Worm (Caenorhabditis elegans) whole organism, L4 larva: ENCODE measurements around the gene T05B11.4.

Experiments used
- F10B5.3 ChIP-seq: sonication (generic microtip); optimal IDR thresholded peaks from 2 replicates; lab custom pipeline; 2016; ENCODE audit warnings: mild to moderate bottlenecking, missing genetic modification characterization, missing compliant biosample characterization
- F26F4.8 ChIP-seq: fragments of 200-800 bp; sonication (Bioruptor generic); conservative IDR thresholded peaks from 2 replicates; pipeline ENCODE4 v1.3.6; 2022; ENCODE audit warnings: missing genetic modification characterization, missing compliant biosample characterization
- F44E2.7 ChIP-seq: fragments of 200-800 bp; sonication (Bioruptor generic); IDR thresholded peaks from 2 replicates; pipeline ENCODE4 v2.1.2; 2022; ENCODE audit warnings: missing genetic modification characterization, missing compliant biosample characterization
- F49E8.2 ChIP-seq: sonication (generic microtip); optimal IDR thresholded peaks from 2 replicates; lab custom pipeline; 2016; ENCODE audit warnings: missing compliant biosample characterization, mild to moderate bottlenecking, missing genetic modification characterization, borderline replicate concordance
- R02D3.7 ChIP-seq: fragments of 150-350 bp; sonication (generic microtip); optimal IDR thresholded peaks from 3 replicates; lab custom pipeline; 2014; ENCODE audit warnings: missing biosample characterization, missing genetic modification characterization
- T20F7.1 ChIP-seq: fragments of 200-800 bp; sonication (Bioruptor generic); optimal IDR thresholded peaks from 2 replicates; lab custom pipeline; 2018; ENCODE audit warnings: mild to moderate bottlenecking, missing genetic modification characterization, missing compliant biosample characterization
- T26A8.4 ChIP-seq: fragments of 200-800 bp; sonication (Bioruptor generic); IDR thresholded peaks from 2 replicates; pipeline ENCODE4 v1.3.6; 2022; ENCODE audit warnings: missing genetic modification characterization, missing compliant biosample characterization
- Y48G9A.11 ChIP-seq: fragments of 200-800 bp; sonication (Bioruptor generic); IDR thresholded peaks from 2 replicates; pipeline ENCODE4 v1.3.6; 2022; ENCODE audit warnings: missing genetic modification reagents, missing genetic modification characterization, missing compliant biosample characterization
- Y5F2A.4 ChIP-seq: fragments of 200-800 bp; sonication (Bioruptor generic); optimal IDR thresholded peaks from 2 replicates; lab custom pipeline; 2018; ENCODE audit warnings: mild to moderate bottlenecking, missing genetic modification characterization, missing compliant biosample characterization
- ZK337.2 ChIP-seq: fragments of 200-800 bp; sonication (Bioruptor generic); IDR thresholded peaks from 2 replicates; pipeline ENCODE4 v1.3.6; 2022; ENCODE audit warnings: missing genetic modification reagents, missing genetic modification characterization, missing compliant biosample characterization
- ZK546.5 ChIP-seq, 2 experiments: sonication (generic microtip); optimal IDR thresholded peaks; 2 replicates each; lab custom pipeline; 2017; ENCODE audit warnings: missing biosample characterization in 2 of 2, missing genetic modification characterization in 2 of 2
- aha-1 ChIP-seq: fragments of 150-350 bp; peaks from one replicate; lab custom pipeline; 2014; ENCODE audit warnings: missing biosample characterization, missing genetic modification characterization
- aly-2 ChIP-seq: sonication (generic microtip); optimal IDR thresholded peaks from 2 replicates; lab custom pipeline; 2018; ENCODE audit warnings: missing biosample characterization, missing genetic modification characterization
- ceh-20 ChIP-seq: fragments of 200-800 bp; sonication (Bioruptor generic); IDR thresholded peaks from 2 replicates; pipeline ENCODE4 v1.3.6; 2022; ENCODE audit warnings: missing genetic modification reagents, missing genetic modification characterization, missing compliant biosample characterization
- ceh-44 ChIP-seq: fragments of 200-800 bp; sonication (Bioruptor generic); IDR thresholded peaks from 2 replicates; pipeline ENCODE4 v1.3.6; 2022; ENCODE audit warnings: missing genetic modification reagents, missing genetic modification characterization, missing compliant biosample characterization
- ces-1 ChIP-seq: fragments of 150-350 bp; sonication (generic microtip); optimal IDR thresholded peaks from 4 replicates; lab custom pipeline; 2014; ENCODE audit warnings: missing biosample characterization, missing genetic modification reagents, missing genetic modification characterization
- cey-2 ChIP-seq: sonication (generic microtip); optimal IDR thresholded peaks from 3 replicates; lab custom pipeline; 2017; ENCODE audit warnings: missing genetic modification characterization, mild to moderate bottlenecking, missing compliant biosample characterization, antibody characterized with exemption, borderline replicate concordance; ENCODE audit not compliant: insufficient read depth
- ctbp-1 ChIP-seq: fragments of 200-800 bp; sonication (Bioruptor generic); IDR thresholded peaks from 2 replicates; pipeline ENCODE4 v1.3.6; 2022; ENCODE audit warnings: missing genetic modification reagents, missing genetic modification characterization, missing compliant biosample characterization
- daf-12 ChIP-seq: fragments of 150-350 bp; optimal IDR thresholded peaks from 2 replicates; lab custom pipeline; 2014; ENCODE audit warnings: missing biosample characterization, missing genetic modification reagents, missing genetic modification characterization
- daf-16 ChIP-seq, 3 experiments: sonication (generic microtip); optimal IDR thresholded peaks; 2 replicates each; lab custom pipeline; 2016 to 2017; ENCODE audit warnings: missing genetic modification characterization in 3 of 3, missing genetic modification reagents in 3 of 3, mild to moderate bottlenecking in 2 of 3, missing compliant biosample characterization in 2 of 3, missing biosample characterization in 1 of 3, moderate library complexity in 1 of 3
- daf-19 ChIP-seq: fragments of 200-800 bp; sonication (Bioruptor generic); conservative IDR thresholded peaks from 2 replicates; pipeline ENCODE4 v1.3.6; 2022; ENCODE audit warnings: missing genetic modification characterization, missing compliant biosample characterization
- dmd-9 ChIP-seq: fragments of 200-800 bp; sonication (Bioruptor generic); IDR thresholded peaks from 2 replicates; pipeline ENCODE4 v1.3.6; 2022; ENCODE audit warnings: missing genetic modification reagents, missing genetic modification characterization, missing compliant biosample characterization
- dpl-1 ChIP-seq: fragments of 150-350 bp; optimal IDR thresholded peaks from 2 replicates; lab custom pipeline; 2014; ENCODE audit warnings: missing biosample characterization, missing genetic modification reagents, missing genetic modification characterization
- duxl-1 ChIP-seq: sonication (generic microtip); optimal IDR thresholded peaks from 2 replicates; lab custom pipeline; 2016; ENCODE audit warnings: mild to moderate bottlenecking, missing genetic modification characterization, moderate library complexity, missing compliant biosample characterization; ENCODE audit not compliant: poor library complexity
- egl-43 ChIP-seq: fragments of 200-800 bp; sonication (Bioruptor generic); IDR thresholded peaks from 2 replicates; pipeline ENCODE4 v1.3.6; 2022; ENCODE audit warnings: missing genetic modification reagents, missing genetic modification characterization, missing compliant biosample characterization
- gei-8 ChIP-seq: fragments of 200-800 bp; sonication (Bioruptor generic); optimal IDR thresholded peaks from 2 replicates; lab custom pipeline; 2018; ENCODE audit warnings: mild to moderate bottlenecking, missing genetic modification characterization, missing compliant biosample characterization
- hif-1 ChIP-seq, 2 experiments: sonication (generic microtip); optimal IDR thresholded peaks; 2 replicates each; lab custom pipeline; 2016 to 2017; ENCODE audit warnings: missing compliant biosample characterization in 2 of 2, missing genetic modification characterization in 2 of 2, missing genetic modification reagents in 2 of 2, missing genotype in 2 of 2, mild to moderate bottlenecking in 1 of 2
- hmg-1.1 ChIP-seq: fragments of 200-800 bp; sonication (Bioruptor generic); IDR thresholded peaks from 2 replicates; pipeline ENCODE4 v1.3.6; 2022; ENCODE audit warnings: missing genetic modification reagents, missing genetic modification characterization, missing compliant biosample characterization
- jun-1 ChIP-seq: fragments of 150-350 bp; optimal IDR thresholded peaks from 2 replicates; lab custom pipeline; 2014; ENCODE audit warnings: missing biosample characterization, missing genetic modification reagents, missing genetic modification characterization
- lim-7 ChIP-seq: fragments of 200-800 bp; sonication (Bioruptor generic); IDR thresholded peaks from 2 replicates; pipeline ENCODE4 v1.3.6; 2022; ENCODE audit warnings: missing genetic modification characterization, missing compliant biosample characterization
- lin-1 ChIP-seq: fragments of 200-800 bp; sonication (Bioruptor generic); IDR thresholded peaks from 2 replicates; pipeline ENCODE4 v1.3.6; 2022; ENCODE audit warnings: missing genetic modification reagents, missing genetic modification characterization, missing compliant biosample characterization
- lin-13 ChIP-seq: fragments of 150-350 bp; optimal IDR thresholded peaks from 2 replicates; lab custom pipeline; 2014; ENCODE audit warnings: missing biosample characterization, missing genetic modification reagents, missing genetic modification characterization
- lin-39 ChIP-seq: fragments of 150-350 bp; optimal IDR thresholded peaks from 2 replicates; lab custom pipeline; 2014; ENCODE audit warnings: missing biosample characterization, missing genetic modification reagents, missing genetic modification characterization
- lsy-2 ChIP-seq, 2 experiments: fragments of 150-350 bp in 1 of 2; sonication (generic microtip) in 1 of 2; optimal IDR thresholded peaks; 2 replicates each; lab custom pipeline; 2014 to 2017; ENCODE audit warnings: missing biosample characterization in 2 of 2, missing genetic modification characterization in 2 of 2
- madf-5 ChIP-seq, 2 experiments: fragments of 200-800 bp; sonication (Bioruptor generic); IDR thresholded peaks; 2 replicates each; pipeline ENCODE4 v1.3.6; 2022; ENCODE audit warnings: missing compliant biosample characterization in 2 of 2, missing genetic modification characterization in 2 of 2
- mdl-1 ChIP-seq, 2 experiments: fragments of 150-350 bp in 1 of 2; sonication (generic microtip) in 1 of 2; optimal IDR thresholded peaks; 2 replicates each; lab custom pipeline; 2014 to 2017; ENCODE audit warnings: missing biosample characterization in 2 of 2, missing genetic modification characterization in 2 of 2
- mdt-29 ChIP-seq: fragments of 200-800 bp; sonication (Bioruptor generic); IDR thresholded peaks from 2 replicates; pipeline ENCODE4 v1.3.6; 2022; ENCODE audit warnings: missing genetic modification reagents, missing genetic modification characterization, missing compliant biosample characterization
- nhr-11 ChIP-seq: fragments of 150-350 bp; optimal IDR thresholded peaks from 2 replicates; lab custom pipeline; 2014; ENCODE audit warnings: missing biosample characterization, missing genetic modification characterization
- nhr-28 ChIP-seq: fragments of 150-350 bp; optimal IDR thresholded peaks from 2 replicates; lab custom pipeline; 2014; ENCODE audit warnings: missing biosample characterization, missing genetic modification characterization
- nhr-42 ChIP-seq: fragments of 200-800 bp; sonication (Bioruptor generic); IDR thresholded peaks from 2 replicates; pipeline ENCODE4 v1.3.6; 2022; ENCODE audit warnings: missing genetic modification characterization, missing compliant biosample characterization
- nhr-6 ChIP-seq: fragments of 150-350 bp; optimal IDR thresholded peaks from 2 replicates; lab custom pipeline; 2014; ENCODE audit warnings: missing biosample characterization, missing genetic modification characterization
- pha-4 ChIP-seq, 2 experiments: fragments of 150-350 bp in 1 of 2; fragments of 200-800 bp in 1 of 2; sonication (Bioruptor generic) in 1 of 2; IDR thresholded peaks in 1 of 2; optimal IDR thresholded peaks in 1 of 2; 2 replicates each; pipeline versions ENCODE4 v1.3.6 to Lab custom; 2014 to 2022; ENCODE audit warnings: missing genetic modification characterization in 2 of 2, missing genetic modification reagents in 2 of 2, missing biosample characterization in 1 of 2, missing compliant biosample characterization in 1 of 2
- pqm-1 ChIP-seq: sonication (generic microtip); optimal IDR thresholded peaks from 2 replicates; lab custom pipeline; 2017; ENCODE audit warnings: missing biosample characterization, missing genetic modification characterization
- rbr-2 ChIP-seq: sonication (generic microtip); optimal IDR thresholded peaks from 2 replicates; lab custom pipeline; 2016; ENCODE audit warnings: missing genotype, missing genetic modification characterization, missing compliant biosample characterization
- sdz-12 ChIP-seq: fragments of 200-800 bp; sonication (Bioruptor generic); optimal IDR thresholded peaks from 2 replicates; lab custom pipeline; 2018; ENCODE audit warnings: mild to moderate bottlenecking, missing genetic modification characterization, missing compliant biosample characterization
- skn-1 ChIP-seq: fragments of 150-350 bp; optimal IDR thresholded peaks from 2 replicates; lab custom pipeline; 2014; ENCODE audit warnings: missing biosample characterization, missing genetic modification characterization
- spr-1 ChIP-seq: sonication (generic microtip); optimal IDR thresholded peaks from 2 replicates; lab custom pipeline; 2016; ENCODE audit warnings: mild to moderate bottlenecking, missing genetic modification characterization, missing compliant biosample characterization
- spr-3 ChIP-seq: fragments of 200-800 bp; sonication (Bioruptor generic); optimal IDR thresholded peaks from 2 replicates; lab custom pipeline; 2018; ENCODE audit warnings: mild to moderate bottlenecking, missing genetic modification characterization, missing compliant biosample characterization
- vab-7 ChIP-seq: fragments of 200-800 bp; sonication (Bioruptor generic); IDR thresholded peaks from 2 replicates; pipeline ENCODE4 v1.3.6; 2022; ENCODE audit warnings: missing genetic modification reagents, missing genetic modification characterization, missing compliant biosample characterization
- zip-11 ChIP-seq: fragments of 200-800 bp; sonication (Bioruptor generic); IDR thresholded peaks from 2 replicates; pipeline ENCODE4 v1.3.6; 2022; ENCODE audit warnings: missing genetic modification characterization, missing compliant biosample characterization

The T05B11.4 gene

ce11 chrV:7744068-7744467 is 10.4 kb downstream of the T05B11.4 start (continued):
- TF ChIP-seq jun-1, result no peak
- no peak for TF ChIP-seq F26F4.8 (GFP tag; lab: Robert Waterston, UW)
- TF ChIP-seq mdl-1 (tag; optimal IDR thresholded peaks at IDR 0.05; lab: Kevin White, UChicago), result peak in 1 of 2 experiments; percentile 2
- no peak for TF ChIP-seq dmd-9 (GFP tag; lab: Robert Waterston, UW)
- TF ChIP-seq ZK546.5 (tag; optimal IDR thresholded peaks at IDR 0.05; lab: Kevin White, UChicago), result no peak
- no peak for TF ChIP-seq egl-43 (GFP tag; lab: Robert Waterston, UW)
- TF ChIP-seq Y5F2A.4 (GFP tag; lab: Kevin White, UChicago), result no peak
- TF ChIP-seq daf-19 (GFP tag; lab: Robert Waterston, UW), result no peak
- TF ChIP-seq ZK337.2, result no peak
- TF ChIP-seq T26A8.4, result 0 out of 2 replicates have a peak, but pooled peaks have one; percentile 47
- no peak for TF ChIP-seq hmg-1.1
- peak; percentile 15 for TF ChIP-seq duxl-1
- no peak for TF ChIP-seq F10B5.3
- no peak for TF ChIP-seq spr-1
- peak in 1 of 2 experiments; percentile 69 for TF ChIP-seq daf-16 (GFP tag; optimal IDR thresholded peaks at IDR 0.05; lab: Kevin White, UChicago)
- peak; percentile 89 for TF ChIP-seq daf-16 (tag; optimal IDR thresholded peaks at IDR 0.05; lab: Kevin White, UChicago)
- no peak for TF ChIP-seq ctbp-1 (GFP tag; lab: Robert Waterston, UW)
- no peak for TF ChIP-seq F44E2.7 (GFP tag; lab: Robert Waterston, UW)
- peak; percentile 53 for TF ChIP-seq pqm-1 (tag; lab: Kevin White, UChicago)
- TF ChIP-seq F49E8.2 (tag; lab: Kevin White, UChicago), result no peak
- TF ChIP-seq lim-7 (GFP tag; lab: Robert Waterston, UW), result no peak
- no peak for TF ChIP-seq skn-1 (tag; lab: Kevin White, UChicago)
- peak; percentile 37 for TF ChIP-seq T20F7.1 (GFP tag; lab: Kevin White, UChicago)
- TF ChIP-seq madf-5 (GFP tag; IDR thresholded peaks at IDR 0.05; lab: Robert Waterston, UW), result no peak
- TF ChIP-seq R02D3.7 (tag; lab: Kevin White, UChicago), result no peak
- TF ChIP-seq nhr-6, result no peak
- peak; percentile 63; the same call in 1 of the 2 replicates for TF ChIP-seq mdt-29
- no peak for TF ChIP-seq lin-39 (tag; lab: Kevin White, UChicago)
- TF ChIP-seq aly-2 (tag; lab: Kevin White, UChicago), result no peak
- TF ChIP-seq daf-12 (tag; lab: Kevin White, UChicago), result no peak
- TF ChIP-seq cey-2, result no peak
- TF ChIP-seq sdz-12 (GFP tag; lab: Kevin White, UChicago), result no peak
- peak; percentile 94 for TF ChIP-seq lin-1 (GFP tag; lab: Robert Waterston, UW)
- peak; percentile 83 for TF ChIP-seq pha-4 (GFP tag; IDR thresholded peaks at IDR 0.05; lab: Robert Waterston, UW)
- no peak for TF ChIP-seq pha-4 (tag; optimal IDR thresholded peaks at IDR 0.05; lab: Kevin White, UChicago)
- no peak for TF ChIP-seq nhr-42 (GFP tag; lab: Robert Waterston, UW)
- TF ChIP-seq Y48G9A.11, result no peak
- no peak for TF ChIP-seq lin-13 (GFP tag; lab: Kevin White, UChicago)
- no peak for TF ChIP-seq spr-3 (GFP tag; lab: Kevin White, UChicago)
- TF ChIP-seq nhr-28 (tag; lab: Kevin White, UChicago), result peak; percentile 75
- TF ChIP-seq zip-11 (GFP tag; lab: Robert Waterston, UW), result no peak
- no peak for TF ChIP-seq vab-7 (GFP tag; lab: Robert Waterston, UW)
- no peak for TF ChIP-seq ceh-44 (GFP tag; lab: Robert Waterston, UW)
- TF ChIP-seq gei-8 (GFP tag; lab: Kevin White, UChicago), result peak; percentile 33
- peak in 1 of 2 experiments; percentile 12 for TF ChIP-seq hif-1 (tag; optimal IDR thresholded peaks at IDR 0.05; lab: Kevin White, UChicago)
- TF ChIP-seq lsy-2 (tag; optimal IDR thresholded peaks at IDR 0.05; lab: Kevin White, UChicago), result peak in 1 of 2 experiments; percentile 8
- TF ChIP-seq ces-1 (GFP tag; lab: Kevin White, UChicago), result no peak
- TF ChIP-seq ceh-20 (GFP tag; lab: Robert Waterston, UW), result peak; percentile 80
- TF ChIP-seq aha-1 (tag; lab: Kevin White, UChicago), result peak; percentile 50
- TF ChIP-seq rbr-2 (tag; lab: Kevin White, UChicago), result no peak
- TF ChIP-seq dpl-1 (GFP tag; lab: Kevin White, UChicago), result no peak
- no peak for TF ChIP-seq nhr-11
